Fruit fly (Drosophila melanogaster): Measurements from ENCODE around the gene Glos.
A peak's percentile ranks its signal among the peaks of the same experiment; 100 is the strongest.
"Not testable (repeated sequence)": the region's sequence is repeated elsewhere in the genome, so short reads cannot be mapped to it uniquely, and the experiment has no call there.

The Glos gene

DNA sequence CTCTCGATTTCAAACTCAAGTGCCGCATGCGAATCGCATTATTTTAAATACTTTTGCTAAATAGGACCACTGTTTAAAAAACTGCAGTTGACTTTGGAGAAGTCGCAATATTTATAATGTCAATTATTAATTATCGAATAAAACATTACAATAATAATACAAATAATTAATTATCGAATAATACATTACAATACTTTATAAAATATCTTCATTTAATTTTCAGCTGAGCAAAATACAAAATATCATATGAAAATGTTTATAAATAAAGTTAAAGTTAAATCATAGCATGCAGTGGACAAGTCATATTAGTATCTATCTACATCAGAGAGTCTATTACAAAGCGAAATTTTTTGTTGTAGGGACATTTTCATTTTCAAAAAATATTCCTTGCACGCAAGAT is 4.2 kb downstream of the Glos start, which contains the start of gene Gem4b:
Gene Gem4b, plus strand, starts transcription at position 301 of the 400 bp plus-strand sequence.
- TF ChIP-seq Ets98B (GFP tag; IDR thresholded peaks at IDR 0.05); Snoo (tag; optimal IDR thresholded peaks at IDR 0.05); CG8301 (tag; optimal IDR thresholded peaks at IDR 0.05): not testable (repeated sequence)

DNA sequence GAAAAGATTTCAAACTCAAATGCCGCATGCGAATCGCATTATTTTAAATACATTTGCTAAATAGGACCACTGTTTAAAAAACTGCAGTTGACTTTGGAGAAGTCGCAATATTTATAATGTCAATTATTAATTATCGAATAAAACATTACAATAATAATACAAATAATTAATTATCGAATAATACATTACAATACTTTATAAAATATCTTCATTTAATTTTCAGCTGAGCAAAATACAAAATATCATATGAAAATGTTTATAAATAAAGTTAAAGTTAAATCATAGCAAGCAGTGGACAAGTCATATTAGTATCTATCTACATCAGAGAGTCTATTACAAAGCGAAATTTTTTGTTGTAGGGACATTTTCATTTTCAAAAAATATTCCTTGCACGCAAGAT is 8.4 kb downstream of the Glos start, which contains the start of gene Gem4c:
Gene Gem4c, plus strand, starts transcription at position 301 of the 400 bp plus-strand sequence.
- TF ChIP-seq CG8159 (tag; optimal IDR thresholded peaks at IDR 0.05); CG15710 (tag; optimal IDR thresholded peaks at IDR 0.05); EcR (GFP tag; optimal IDR thresholded peaks at IDR 0.05): not testable (repeated sequence)

DNA sequence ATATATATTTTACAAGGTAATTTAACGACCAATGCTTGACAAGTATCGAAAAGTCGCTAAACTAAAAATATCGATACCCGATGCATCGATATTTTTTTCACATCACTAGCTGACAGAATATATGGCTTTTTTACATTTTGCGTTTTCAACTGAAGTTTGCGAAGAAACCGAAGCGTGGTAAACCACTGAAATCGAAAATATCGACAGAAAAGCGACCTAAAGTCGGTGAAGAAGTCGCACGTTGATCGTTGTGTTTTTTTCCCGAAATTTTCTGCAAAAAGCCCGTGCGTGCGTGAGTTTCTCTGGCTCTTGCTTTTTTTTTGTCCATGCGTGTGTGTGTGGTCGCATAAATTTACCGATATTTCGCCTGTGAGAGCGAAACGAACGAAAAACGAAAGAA is 12.6 kb downstream of the Glos start, which contains the start of gene Vap33:
Gene Vap33, plus strand, starts transcription at position 87 of the 400 bp plus-strand sequence.
- no peak for TF ChIP-seq Pif1B (GFP tag; optimal IDR thresholded peaks at IDR 0.05)
- TF ChIP-seq CG32121 (GFP tag; IDR thresholded peaks at IDR 0.05), result no peak
- peak; percentile 34 for TF ChIP-seq CG34367 (tag; optimal IDR thresholded peaks at IDR 0.05)
- TF ChIP-seq CG15710 (tag; optimal IDR thresholded peaks at IDR 0.05), result peak; percentile 5
- peak; percentile 25 for TF ChIP-seq Pif1A (GFP tag; optimal IDR thresholded peaks at IDR 0.05)
- TF ChIP-seq CG8159 (tag; optimal IDR thresholded peaks at IDR 0.05), result peak; percentile 39
- TF ChIP-seq CG4496 (GFP tag; IDR thresholded peaks at IDR 0.05), result 0 out of 3 replicates have a peak, but pooled peaks have one; percentile 9

DNA sequence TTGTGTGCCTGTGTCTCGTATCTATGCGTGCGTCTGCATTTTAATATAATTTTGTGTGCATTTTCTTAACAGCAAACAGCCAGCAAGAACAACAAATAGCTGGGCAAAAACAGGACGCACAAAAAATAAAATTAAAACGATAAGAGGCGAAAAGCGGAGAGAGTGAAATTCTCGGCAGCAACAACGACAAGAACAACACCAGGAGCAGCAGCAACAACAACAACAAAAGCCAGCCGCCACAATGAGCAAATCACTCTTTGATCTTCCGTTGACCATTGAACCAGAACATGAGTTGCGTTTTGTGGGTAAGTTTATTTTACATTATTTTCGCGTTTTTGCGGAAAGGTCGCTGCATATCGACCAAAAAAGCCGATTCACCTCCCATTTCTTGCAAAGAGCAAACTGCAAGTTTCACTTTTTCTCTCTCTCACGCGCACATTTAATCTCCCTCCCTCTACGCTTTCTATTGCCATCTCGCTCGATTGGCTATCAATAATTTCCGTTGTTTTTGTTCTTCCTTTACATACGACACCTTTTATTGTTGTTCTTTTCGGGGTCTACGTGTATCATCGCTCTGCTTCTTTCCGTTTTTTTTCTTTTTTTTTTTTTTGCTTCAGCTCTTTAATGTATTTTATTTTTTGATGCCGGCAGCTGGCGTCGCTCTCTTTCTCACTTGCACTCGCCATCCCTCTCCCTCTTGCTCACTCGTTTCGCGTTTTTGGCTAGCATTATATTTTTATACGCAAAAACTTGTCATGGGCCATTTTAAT is 13.3 kb downstream of the Glos start:
- TF ChIP-seq CG15710 (tag; optimal IDR thresholded peaks at IDR 0.05), result no peak
- TF ChIP-seq CG4496 (GFP tag; IDR thresholded peaks at IDR 0.05), result peak; percentile 20; the same call in 2 of the 3 replicates
- peak; percentile 28; the same call in 1 of the 2 replicates for TF ChIP-seq CG12605 (GFP tag; IDR thresholded peaks at IDR 0.05)
- TF ChIP-seq Ets98B (GFP tag; IDR thresholded peaks at IDR 0.05), result no peak
- TF ChIP-seq CG10348 (GFP tag; IDR thresholded peaks at IDR 0.05), result no peak
- no peak for TF ChIP-seq CG9948 (tag; optimal IDR thresholded peaks at IDR 0.05)
- no peak for TF ChIP-seq fd96Ca (GFP tag; IDR thresholded peaks at IDR 0.05)
- no peak for TF ChIP-seq gl (tag; optimal IDR thresholded peaks at IDR 0.05)
- TF ChIP-seq rn (GFP tag; IDR thresholded peaks at IDR 0.05), result no peak
- no peak for TF ChIP-seq D1 (tag; optimal IDR thresholded peaks at IDR 0.05)
- no peak for TF ChIP-seq CG17806 (tag; optimal IDR thresholded peaks at IDR 0.05)
- no peak for TF ChIP-seq Snoo (tag; optimal IDR thresholded peaks at IDR 0.05)
- no peak for TF ChIP-seq EcR (GFP tag; optimal IDR thresholded peaks at IDR 0.05)
- TF ChIP-seq CG32121 (GFP tag; IDR thresholded peaks at IDR 0.05), result no peak

DNA sequence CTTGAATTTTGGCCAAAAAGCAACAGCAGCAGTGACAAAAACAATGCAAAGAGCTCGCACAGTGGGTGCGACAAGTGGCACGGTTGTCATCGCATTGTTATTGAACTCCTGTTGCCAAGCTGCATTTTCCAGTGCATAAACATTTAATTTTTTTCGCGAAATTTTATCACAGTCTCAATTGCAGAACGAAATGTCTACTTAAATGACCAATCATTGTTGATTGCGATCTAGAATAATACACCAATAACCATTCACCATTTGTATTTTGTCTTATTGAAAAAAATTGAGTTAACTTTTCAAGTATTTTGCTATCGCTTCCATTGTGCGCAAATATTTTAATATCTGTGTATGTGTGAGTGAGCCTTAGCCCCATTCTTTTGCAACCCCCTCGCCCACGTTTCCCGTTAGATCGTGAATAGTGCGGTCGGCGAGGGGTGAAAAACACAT is 13.9 kb downstream of the Glos start:
- TF ChIP-seq CG32121 (GFP tag; IDR thresholded peaks at IDR 0.05) (peak; percentile 56; the same call in 1 of the 2 replicates), D1 (tag; optimal IDR thresholded peaks at IDR 0.05) (no peak), CG15710 (tag; optimal IDR thresholded peaks at IDR 0.05) (no peak), CG10348 (GFP tag; IDR thresholded peaks at IDR 0.05) (no peak), CG13204 (GFP tag; optimal IDR thresholded peaks at IDR 0.05) (no peak), CG9948 (tag; optimal IDR thresholded peaks at IDR 0.05) (peak; percentile 8), EcR (GFP tag; optimal IDR thresholded peaks at IDR 0.05) (no peak), gl (tag; optimal IDR thresholded peaks at IDR 0.05) (no peak), Ets98B (GFP tag; IDR thresholded peaks at IDR 0.05) (peak; percentile 15; the same call in 1 of the 2 replicates), CG8159 (tag; optimal IDR thresholded peaks at IDR 0.05) (no peak), fd96Ca (GFP tag; IDR thresholded peaks at IDR 0.05) (peak; percentile 76), rn (GFP tag; IDR thresholded peaks at IDR 0.05) (0 out of 2 replicates have a peak, but pooled peaks have one; percentile 4), Pif1A (GFP tag; optimal IDR thresholded peaks at IDR 0.05) (no peak)

DNA sequence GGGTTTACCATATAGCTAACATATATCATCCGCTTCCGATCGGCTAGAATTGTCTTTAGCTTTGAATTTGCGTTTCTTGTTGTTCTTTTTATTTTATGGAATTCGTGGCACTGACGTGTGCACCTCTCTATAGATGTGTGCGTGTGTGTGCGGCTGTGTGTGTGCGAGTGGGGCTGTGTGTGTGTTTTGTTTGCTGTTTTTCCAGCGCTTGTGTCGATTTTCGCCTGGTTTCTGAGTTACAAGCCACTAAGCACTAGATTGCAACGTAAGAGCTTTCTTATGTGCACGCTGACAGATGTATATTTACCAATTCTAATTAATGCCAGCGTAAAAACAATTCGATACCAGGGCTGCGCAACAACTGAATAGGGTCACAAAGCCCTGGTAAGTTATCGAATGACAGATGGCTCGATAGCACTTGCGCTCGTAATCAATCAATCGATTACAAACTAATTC is 28.7 kb downstream of the Glos start, which contains the start of gene lva:
Gene lva, minus strand, starts transcription at position 363 of the 456 bp plus-strand sequence.
- no peak for TF ChIP-seq CG12605 (GFP tag; IDR thresholded peaks at IDR 0.05)
- TF ChIP-seq Pif1B (GFP tag; optimal IDR thresholded peaks at IDR 0.05), result no peak
- TF ChIP-seq CG17806 (tag; optimal IDR thresholded peaks at IDR 0.05), result no peak
- no peak for TF ChIP-seq Snoo (tag; optimal IDR thresholded peaks at IDR 0.05)
- no peak for TF ChIP-seq CG10348 (GFP tag; IDR thresholded peaks at IDR 0.05)
- TF ChIP-seq rn (GFP tag; IDR thresholded peaks at IDR 0.05), result no peak
- TF ChIP-seq CG8159 (tag; optimal IDR thresholded peaks at IDR 0.05), result no peak
- TF ChIP-seq CG9948 (tag; optimal IDR thresholded peaks at IDR 0.05), result no peak
- TF ChIP-seq Ets98B (GFP tag; IDR thresholded peaks at IDR 0.05), result no peak
- no peak for TF ChIP-seq CG13204 (GFP tag; optimal IDR thresholded peaks at IDR 0.05)
- no peak for TF ChIP-seq CG14655 (GFP tag; optimal IDR thresholded peaks at IDR 0.05)
- peak; percentile 2 for TF ChIP-seq CG34367 (tag; optimal IDR thresholded peaks at IDR 0.05)
- TF ChIP-seq D1 (tag; optimal IDR thresholded peaks at IDR 0.05), result no peak
- no peak for TF ChIP-seq CG8301 (tag; optimal IDR thresholded peaks at IDR 0.05)
- TF ChIP-seq fd96Ca (GFP tag; IDR thresholded peaks at IDR 0.05), result no peak
- no peak for TF ChIP-seq Pif1A (GFP tag; optimal IDR thresholded peaks at IDR 0.05)
- TF ChIP-seq gl (tag; optimal IDR thresholded peaks at IDR 0.05), result peak; percentile 58
- peak; percentile 10 for TF ChIP-seq CG15710 (tag; optimal IDR thresholded peaks at IDR 0.05)
- TF ChIP-seq CG4496 (GFP tag; IDR thresholded peaks at IDR 0.05), result no peak
- TF ChIP-seq EcR (GFP tag; optimal IDR thresholded peaks at IDR 0.05), result peak; percentile 15
